Worm (Caenorhabditis elegans): ENCODE measurements around the gene cyl-1.

Gene cyl-1

ce11 chrV:11960084-11960830 lies 33.3 kb downstream of the cyl-1 start:
- peak in 1 of 2 experiments; percentile 53 for TF ChIP-seq unc-62 (GFP tag; optimal IDR thresholded peaks at IDR 0.05 in 1 of 2)
- TF ChIP-seq unc-62 (tag; optimal IDR thresholded peaks at IDR 0.05): no peak
- TF ChIP-seq set-16 (GFP tag; IDR thresholded peaks at IDR 0.05): no peak

DNA sequence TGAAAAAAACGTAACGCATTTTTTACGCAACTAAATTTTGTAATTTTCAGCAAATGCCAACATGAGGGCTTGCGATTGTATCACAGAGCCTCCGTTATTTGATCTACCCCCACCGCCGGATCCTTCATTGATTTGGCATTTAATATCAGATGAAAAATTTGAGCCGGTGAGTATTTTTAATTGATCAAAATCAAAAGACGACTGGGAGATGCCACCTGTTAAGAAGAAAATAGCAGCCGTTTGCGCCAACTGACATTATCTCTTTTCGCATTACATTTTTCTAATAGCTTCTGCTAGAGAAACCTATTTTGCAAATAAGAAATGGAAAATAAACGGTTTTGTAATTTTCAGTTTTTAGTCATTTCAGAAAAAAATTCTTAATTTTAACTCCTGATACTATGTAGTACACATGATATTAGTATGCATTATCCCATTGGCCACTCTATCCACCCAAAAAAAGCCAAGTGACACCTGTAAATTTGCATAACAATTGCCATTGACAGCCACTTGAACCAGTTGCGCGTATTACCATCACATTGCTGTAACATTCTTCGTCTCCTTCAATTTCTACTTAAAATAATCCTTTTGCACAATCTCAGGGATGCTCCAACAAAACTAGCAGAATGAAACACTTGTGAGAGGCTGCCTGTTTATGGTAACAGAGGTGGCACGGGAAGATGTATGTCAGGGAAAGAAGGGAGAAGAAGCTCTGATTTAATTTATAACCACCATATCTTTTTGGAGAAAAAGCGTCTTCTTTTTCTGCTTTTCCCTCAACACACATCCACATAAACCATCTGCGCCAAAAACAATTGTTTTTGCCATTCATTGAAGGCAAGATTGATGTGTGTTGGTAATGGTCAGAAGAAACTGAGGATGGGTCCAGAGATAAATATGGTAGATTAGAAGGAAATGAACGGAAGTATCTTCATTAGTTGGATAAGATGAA lies 34.9 kb downstream of the cyl-1 start, which contains the start of gene F58H1.5:
F58H1.5 (plus strand) TSS at position 51 of the 949 bp plus-strand sequence.
- TF ChIP-seq tra-1 (GFP tag; IDR thresholded peaks at IDR 0.05) (no peak), arid-1 (GFP tag; conservative IDR thresholded peaks at IDR 0.05) (no peak), aly-2 (tag; optimal IDR thresholded peaks at IDR 0.05) (no peak)

DNA sequence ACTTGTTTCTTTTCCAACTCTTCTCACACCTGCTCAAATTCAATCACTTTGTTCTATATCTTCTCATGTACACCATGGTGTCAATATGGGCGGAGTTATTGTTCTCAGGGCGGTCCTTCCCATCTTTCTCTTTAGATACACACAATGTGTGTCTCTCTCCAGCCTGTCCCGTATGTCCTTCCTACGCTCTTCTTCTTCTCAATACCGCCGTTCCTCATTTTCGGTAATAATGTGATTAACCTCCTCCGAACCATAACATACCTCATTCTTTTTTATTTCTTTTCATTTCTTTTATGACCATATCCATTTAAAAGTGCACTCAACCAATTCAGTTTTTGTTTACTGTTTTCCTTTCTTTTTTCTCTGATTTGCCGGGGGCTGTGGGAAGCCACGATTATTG lies 37.9 kb downstream of the cyl-1 start:
- TF ChIP-seq dmd-8 (GFP tag; IDR thresholded peaks at IDR 0.05): no peak

- no peak for TF ChIP-seq lim-7 (GFP tag; IDR thresholded peaks at IDR 0.05)
- peak; percentile 78 for TF ChIP-seq ctbp-1 (GFP tag; IDR thresholded peaks at IDR 0.05)
- peak; percentile 75 for TF ChIP-seq ces-1 (GFP tag; optimal IDR thresholded peaks at IDR 0.05)
- no peak for TF ChIP-seq Y5F2A.4 (GFP tag; optimal IDR thresholded peaks at IDR 0.05)
- TF ChIP-seq nhr-10 (tag; optimal IDR thresholded peaks at IDR 0.05): no peak
- no peak for TF ChIP-seq pqm-1 (tag; optimal IDR thresholded peaks at IDR 0.05)
- TF ChIP-seq fkh-10 (GFP tag; optimal IDR thresholded peaks at IDR 0.05): peak; percentile 59
Observed at ce11 chrV:11953621-11954020, 39.9 kb downstream of the cyl-1 start.

DNA sequence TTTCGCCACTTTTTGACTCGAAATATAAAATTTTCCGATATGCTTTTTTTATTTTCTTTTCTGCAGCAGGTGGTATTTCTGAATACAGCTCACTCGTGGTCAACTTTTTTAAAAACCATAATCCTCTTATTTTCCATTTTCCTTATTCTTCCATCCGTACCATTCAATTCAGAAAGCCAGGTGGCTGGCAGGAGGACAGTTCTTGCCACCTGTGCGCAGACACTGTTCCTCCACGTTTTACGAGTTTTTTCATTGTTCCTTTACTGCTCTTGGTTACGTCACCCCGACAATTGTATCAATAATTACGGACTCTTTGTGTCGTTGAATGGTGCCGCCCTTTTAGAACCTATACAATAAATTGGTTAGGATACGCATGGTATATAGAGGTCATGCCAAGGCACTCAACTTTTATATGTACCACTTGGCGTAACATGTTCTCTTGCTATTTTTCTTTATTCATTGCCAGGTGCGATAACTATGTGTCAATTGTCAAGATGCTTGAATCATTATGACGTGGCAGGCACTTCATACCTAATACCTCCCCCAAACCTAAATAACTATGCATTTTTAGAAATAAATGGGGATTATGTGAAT lies 40.6 kb downstream of the cyl-1 start:
- no peak for TF ChIP-seq hlh-30 (tag; optimal IDR thresholded peaks at IDR 0.05; ENCODE audit: insufficient read depth)
- TF ChIP-seq nhr-28 (tag; optimal IDR thresholded peaks at IDR 0.05): no peak
- no peak for TF ChIP-seq tra-1 (GFP tag; IDR thresholded peaks at IDR 0.05)
- TF ChIP-seq D1046.2 (GFP tag; IDR thresholded peaks at IDR 0.05): no peak
- no peak for TF ChIP-seq aly-2 (tag; optimal IDR thresholded peaks at IDR 0.05)
- TF ChIP-seq lsy-2 (tag; optimal IDR thresholded peaks at IDR 0.05): no peak
- no peak for TF ChIP-seq dmd-8 (GFP tag; IDR thresholded peaks at IDR 0.05)
- no peak for TF ChIP-seq lin-1 (GFP tag; IDR thresholded peaks at IDR 0.05)
- TF ChIP-seq egl-27 (tag; optimal IDR thresholded peaks at IDR 0.05): no peak
- TF ChIP-seq tag-97 (GFP tag; IDR thresholded peaks at IDR 0.05): no peak
- no peak for TF ChIP-seq dpl-1 (GFP tag; optimal IDR thresholded peaks at IDR 0.05)
- no peak for TF ChIP-seq F37D6.2 (tag; optimal IDR thresholded peaks at IDR 0.05)

DNA sequence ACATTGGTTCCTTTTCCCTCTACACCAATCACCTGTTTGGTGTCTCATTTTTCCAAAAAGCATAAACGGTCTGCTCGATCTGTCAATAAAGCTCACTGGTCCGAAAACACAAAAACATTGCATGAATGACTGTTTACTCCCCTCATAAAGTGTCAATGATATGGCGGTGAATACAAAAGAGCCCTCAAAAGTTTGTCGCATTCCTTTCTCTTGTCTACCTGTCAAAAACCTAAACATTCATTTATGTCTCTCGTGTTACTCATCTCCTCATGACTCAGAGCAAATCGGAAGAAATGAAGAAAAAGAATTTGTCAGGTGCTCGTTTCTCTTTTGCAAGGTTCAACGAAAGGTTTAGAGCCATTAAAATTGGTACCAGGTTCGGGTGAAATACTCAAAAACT lies 42.3 kb downstream of the cyl-1 start:
- peak; percentile 18 for TF ChIP-seq hlh-30 (tag; optimal IDR thresholded peaks at IDR 0.05; ENCODE audit: insufficient read depth)
- no peak for TF ChIP-seq hmg-1.1 (GFP tag; IDR thresholded peaks at IDR 0.05)
- TF ChIP-seq nhr-6 (tag; optimal IDR thresholded peaks at IDR 0.05): peak; percentile 94
- TF ChIP-seq lin-38 (GFP tag; IDR thresholded peaks at IDR 0.05): no peak
- no peak for TF ChIP-seq pha-4 (GFP tag; IDR thresholded peaks at IDR 0.05)
- TF ChIP-seq pha-4 (tag; optimal IDR thresholded peaks at IDR 0.05): peak; percentile 12

Measured in whole organism, L4 larva.